Worm (Caenorhabditis elegans) whole organism, L3 larva: ENCODE data around the gene idpc-6.

Experiments
- ceh-16 ChIP-seq: sonication (generic microtip); optimal IDR thresholded peaks from 2 replicates; lab custom pipeline; 2017; ENCODE audit warnings: missing biosample characterization, missing genetic modification characterization
- ceh-82 ChIP-seq: fragments of 150-350 bp; optimal IDR thresholded peaks from 2 replicates; lab custom pipeline; 2014; ENCODE audit warnings: missing biosample characterization, missing genetic modification characterization
- egl-27 ChIP-seq: sonication (generic microtip); optimal IDR thresholded peaks from 4 replicates; lab custom pipeline; 2017; ENCODE audit warnings: missing biosample characterization, missing genetic modification reagents, missing genetic modification characterization
- elt-2 ChIP-seq: sonication (generic microtip); optimal IDR thresholded peaks from 2 replicates; lab custom pipeline; 2016; ENCODE audit warnings: missing genetic modification reagents, mild to moderate bottlenecking, missing genetic modification characterization, missing compliant biosample characterization
- eor-1 ChIP-seq, 2 experiments: fragments of 150-350 bp; optimal IDR thresholded peaks; 2 replicates each; lab custom pipeline; 2014 to 2018; ENCODE audit warnings: missing biosample characterization in 2 of 2, missing genetic modification characterization in 2 of 2
- fkh-10 ChIP-seq: sonication (generic microtip); optimal IDR thresholded peaks from 2 replicates; lab custom pipeline; 2017; ENCODE audit warnings: missing biosample characterization, missing genetic modification reagents, missing genetic modification characterization
- fkh-2 ChIP-seq: fragments of 150-350 bp; optimal IDR thresholded peaks from 2 replicates; lab custom pipeline; 2014; ENCODE audit warnings: missing biosample characterization, missing genetic modification reagents, missing genetic modification characterization
- lin-15B ChIP-seq: fragments of 150-350 bp; optimal IDR thresholded peaks from 2 replicates; lab custom pipeline; 2014; ENCODE audit warnings: missing biosample characterization, missing genetic modification characterization
- lin-39 ChIP-seq: fragments of 150-350 bp; optimal IDR thresholded peaks from 2 replicates; lab custom pipeline; 2018; ENCODE audit warnings: missing biosample characterization, missing genetic modification reagents, missing genetic modification characterization
- mdl-1 ChIP-seq: fragments of 150-350 bp; optimal IDR thresholded peaks from 2 replicates; lab custom pipeline; 2014; ENCODE audit warnings: missing biosample characterization, missing genetic modification characterization
- nfya-1 ChIP-seq: sonication (generic microtip); optimal IDR thresholded peaks from 2 replicates; lab custom pipeline; 2017; ENCODE audit warnings: missing genetic modification characterization, mild to moderate bottlenecking, missing compliant biosample characterization, antibody characterized with exemption, moderate library complexity; ENCODE audit not compliant: insufficient read depth
- nhr-67 ChIP-seq: fragments of 150-350 bp; optimal IDR thresholded peaks from 2 replicates; lab custom pipeline; 2014; ENCODE audit warnings: missing biosample characterization, missing genetic modification characterization
- pha-4 ChIP-seq: fragments of 150-350 bp; optimal IDR thresholded peaks from 2 replicates; lab custom pipeline; 2014; ENCODE audit warnings: missing biosample characterization, missing genetic modification reagents, missing genetic modification characterization
- sea-2 ChIP-seq: fragments of 150-350 bp; sonication (generic microtip); optimal IDR thresholded peaks from 4 replicates; lab custom pipeline; 2014; ENCODE audit warnings: missing biosample characterization, missing genetic modification reagents, missing genetic modification characterization
- tbx-2 ChIP-seq: sonication (generic microtip); optimal IDR thresholded peaks from 2 replicates; lab custom pipeline; 2016; ENCODE audit warnings: mild to moderate bottlenecking, missing genetic modification characterization, missing compliant biosample characterization
- unc-62 ChIP-seq: fragments of 150-350 bp; sonication (generic microtip); optimal IDR thresholded peaks from 4 replicates; lab custom pipeline; 2014; ENCODE audit warnings: missing biosample characterization, missing genetic modification reagents, missing genetic modification characterization

Gene idpc-6

DNA sequence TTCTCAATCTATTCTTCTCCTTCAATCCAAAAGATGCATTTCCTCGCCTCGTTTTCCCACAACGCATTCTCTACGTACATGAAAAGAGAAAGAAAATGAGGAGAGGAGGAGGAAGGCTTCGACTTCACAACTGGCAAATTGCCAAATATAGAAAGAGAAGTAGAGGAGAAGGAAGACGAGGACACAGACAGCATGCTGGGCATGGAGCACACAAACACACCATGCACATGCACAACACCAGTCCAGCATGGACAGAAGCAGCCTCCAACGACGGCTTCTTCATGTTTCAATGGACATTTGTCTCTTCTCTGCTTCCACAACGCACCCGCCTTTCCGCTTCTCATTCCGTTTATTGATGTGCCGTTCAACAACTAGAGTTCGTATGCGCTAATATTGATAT, 44.7 kb downstream of the idpc-6 start:
- TF ChIP-seq elt-2 (tag; lab: Kevin White, UChicago) (no peak), ceh-16 (no peak), mdl-1 (tag; lab: Kevin White, UChicago) (peak; percentile 43), sea-2 (GFP tag; lab: Kevin White, UChicago) (no peak), lin-15B (tag; lab: Kevin White, UChicago) (peak; percentile 29), lin-39 (tag; lab: Kevin White, UChicago) (peak; percentile 74), nfya-1 (tag; lab: Kevin White, UChicago) (peak; percentile 59), fkh-10 (peak; percentile 78)

DNA sequence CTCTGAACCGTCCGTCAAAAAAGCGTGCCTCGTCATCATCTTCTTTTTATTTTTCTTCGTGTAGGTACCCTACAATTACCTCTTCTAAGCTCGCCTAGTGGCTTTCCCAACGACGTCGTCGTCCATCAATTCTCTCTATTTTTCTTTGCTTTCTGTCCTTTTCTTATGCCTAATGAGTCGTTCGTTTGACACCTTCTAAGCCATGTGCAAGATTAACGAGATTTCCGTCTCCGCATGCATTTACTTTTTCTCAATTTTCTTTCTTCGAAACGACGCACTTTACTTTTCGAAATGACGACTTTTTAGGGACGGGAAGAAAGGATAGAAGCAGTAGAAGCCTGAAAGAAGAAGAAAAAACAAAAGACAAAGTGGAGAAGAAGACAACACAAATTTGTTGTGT, 46.4 kb downstream of the idpc-6 start, which contains the start of gene ZK287.1:
ZK287.1 (plus strand) TSS at position 301 of the 400 bp plus-strand sequence.
- peak; percentile 27 for TF ChIP-seq nfya-1 (tag; lab: Kevin White, UChicago)
- no peak for TF ChIP-seq egl-27 (tag; lab: Kevin White, UChicago)
- TF ChIP-seq tbx-2: no peak
- TF ChIP-seq lin-15B (tag; lab: Kevin White, UChicago): no peak
- no peak for TF ChIP-seq unc-62
- no peak for TF ChIP-seq nhr-67 (tag; lab: Kevin White, UChicago)
- no peak for TF ChIP-seq eor-1 (tag; optimal IDR thresholded peaks at IDR 0.05; lab: Kevin White, UChicago)
- TF ChIP-seq lin-39 (tag; lab: Kevin White, UChicago): peak; percentile 15
- TF ChIP-seq pha-4 (tag; lab: Kevin White, UChicago): no peak
- TF ChIP-seq fkh-2 (tag; lab: Kevin White, UChicago): no peak
- no peak for TF ChIP-seq ceh-82 (tag; lab: Kevin White, UChicago)
